Worm (Caenorhabditis elegans) whole organism, late embryonic: ENCODE data around the gene srw-21.

ENCODE experiments used
- C38D4.7 ChIP-seq: fragments of 200-800 bp; sonication (Bioruptor generic); optimal IDR thresholded peaks from 2 replicates; lab custom pipeline; 2018; ENCODE audit warnings: mild to moderate bottlenecking, missing genetic modification characterization, moderate library complexity, missing compliant biosample characterization
- F13H6.1 ChIP-seq: sonication (generic microtip); optimal IDR thresholded peaks from 2 replicates; lab custom pipeline; 2016; ENCODE audit warnings: missing genetic modification characterization, missing compliant biosample characterization
- K02D7.2 ChIP-seq: sonication (generic microtip); optimal IDR thresholded peaks from 2 replicates; lab custom pipeline; 2017; ENCODE audit warnings: mild to moderate bottlenecking, missing genetic modification characterization, missing compliant biosample characterization
- K09A11.1 ChIP-seq: sonication (generic microtip); optimal IDR thresholded peaks from 2 replicates; lab custom pipeline; 2017; ENCODE audit warnings: antibody characterized with exemption, mild to moderate bottlenecking, missing genetic modification characterization, missing compliant biosample characterization; ENCODE audit not compliant: insufficient read depth
- T23F11.4 ChIP-seq: fragments of 200-800 bp; sonication (Bioruptor generic); optimal IDR thresholded peaks from 2 replicates; lab custom pipeline; 2018; ENCODE audit warnings: mild to moderate bottlenecking, missing genetic modification characterization, missing compliant biosample characterization
- Y22D7AL.16 ChIP-seq: sonication (generic microtip); optimal IDR thresholded peaks from 2 replicates; lab custom pipeline; 2016; ENCODE audit warnings: missing genetic modification characterization, missing compliant biosample characterization
- ahr-1 ChIP-seq: sonication (generic microtip); optimal IDR thresholded peaks from 2 replicates; lab custom pipeline; 2016; ENCODE audit warnings: missing genetic modification characterization, missing compliant biosample characterization
- ama-1 ChIP-seq: fragments of 150-350 bp; optimal IDR thresholded peaks from 2 replicates; lab custom pipeline; 2014
- ceh-14 ChIP-seq: sonication (generic microtip); optimal IDR thresholded peaks from 2 replicates; lab custom pipeline; 2016; ENCODE audit warnings: missing genotype, missing genetic modification characterization, missing compliant biosample characterization
- ceh-2 ChIP-seq: sonication (generic microtip); optimal IDR thresholded peaks from 2 replicates; lab custom pipeline; 2016; ENCODE audit warnings: missing genotype, missing genetic modification characterization, missing compliant biosample characterization
- ceh-22 ChIP-seq: sonication (generic microtip); optimal IDR thresholded peaks from 2 replicates; lab custom pipeline; 2017; ENCODE audit warnings: missing biosample characterization, missing genetic modification characterization
- ceh-24 ChIP-seq: sonication (generic microtip); optimal IDR thresholded peaks from 2 replicates; lab custom pipeline; 2016; ENCODE audit warnings: mild to moderate bottlenecking, missing genetic modification characterization, missing compliant biosample characterization
- ceh-30 ChIP-seq: fragments of 150-350 bp; optimal IDR thresholded peaks from 2 replicates; lab custom pipeline; 2014; ENCODE audit warnings: missing biosample characterization, missing genetic modification characterization
- ceh-31 ChIP-seq: sonication (generic microtip); optimal IDR thresholded peaks from 2 replicates; lab custom pipeline; 2016; ENCODE audit warnings: missing genetic modification characterization, missing compliant biosample characterization
- ceh-34 ChIP-seq: sonication (generic microtip); optimal IDR thresholded peaks from 2 replicates; lab custom pipeline; 2016; ENCODE audit warnings: mild to moderate bottlenecking, missing genetic modification characterization, missing compliant biosample characterization
- ceh-45 ChIP-seq: fragments of 200-800 bp; sonication (Bioruptor generic); IDR thresholded peaks from 2 replicates; pipeline ENCODE4 v1.3.6; 2022; ENCODE audit warnings: missing genetic modification reagents, missing genetic modification characterization, missing compliant biosample characterization
- ceh-48 ChIP-seq: sonication (generic microtip); optimal IDR thresholded peaks from 2 replicates; lab custom pipeline; 2016; ENCODE audit warnings: missing genetic modification characterization, inconsistent platforms, missing compliant biosample characterization
- ceh-6 ChIP-seq: fragments of 200-800 bp; sonication (Bioruptor generic); optimal IDR thresholded peaks from 2 replicates; lab custom pipeline; 2018; ENCODE audit warnings: mild to moderate bottlenecking, missing genetic modification characterization, missing compliant biosample characterization
- ceh-9 ChIP-seq: sonication (generic microtip); optimal IDR thresholded peaks from 2 replicates; lab custom pipeline; 2016; ENCODE audit warnings: mild to moderate bottlenecking, missing genetic modification characterization, inconsistent platforms, missing compliant biosample characterization
- dmd-4 ChIP-seq: sonication (generic microtip); optimal IDR thresholded peaks from 2 replicates; lab custom pipeline; 2016; ENCODE audit warnings: borderline replicate concordance, missing genetic modification characterization, missing compliant biosample characterization
- elt-4 ChIP-seq: sonication (generic microtip); optimal IDR thresholded peaks from 2 replicates; lab custom pipeline; 2016; ENCODE audit warnings: missing genetic modification characterization, missing compliant biosample characterization
- eyg-1 ChIP-seq: sonication (generic microtip); optimal IDR thresholded peaks from 2 replicates; lab custom pipeline; 2016; ENCODE audit warnings: missing genotype, missing genetic modification characterization, missing compliant biosample characterization
- fkh-10 ChIP-seq: fragments of 150-350 bp; optimal IDR thresholded peaks from 2 replicates; lab custom pipeline; 2014; ENCODE audit warnings: missing biosample characterization, missing genetic modification reagents, missing genetic modification characterization
- fkh-6 ChIP-seq: sonication (generic microtip); optimal IDR thresholded peaks from 2 replicates; lab custom pipeline; 2016; ENCODE audit warnings: missing genetic modification characterization, missing compliant biosample characterization
- gmeb-2 ChIP-seq: sonication (generic microtip); optimal IDR thresholded peaks from 2 replicates; lab custom pipeline; 2016; ENCODE audit warnings: missing genetic modification characterization, inconsistent platforms, missing compliant biosample characterization
- hlh-15 ChIP-seq: sonication (generic microtip); optimal IDR thresholded peaks from 2 replicates; lab custom pipeline; 2016; ENCODE audit warnings: missing genetic modification characterization, missing compliant biosample characterization
- hlh-30 ChIP-seq: sonication (generic microtip); optimal IDR thresholded peaks from 2 replicates; lab custom pipeline; 2017; ENCODE audit warnings: antibody characterized with exemption, missing genetic modification characterization, missing compliant biosample characterization; ENCODE audit not compliant: insufficient read depth
- hlh-8 ChIP-seq: sonication (generic microtip); optimal IDR thresholded peaks from 2 replicates; lab custom pipeline; 2016; ENCODE audit warnings: missing genotype, missing genetic modification characterization, missing compliant biosample characterization
- lim-6 ChIP-seq: sonication (generic microtip); optimal IDR thresholded peaks from 2 replicates; lab custom pipeline; 2016; ENCODE audit warnings: missing genetic modification characterization, missing compliant biosample characterization
- madf-2 ChIP-seq: sonication (generic microtip); optimal IDR thresholded peaks from 2 replicates; lab custom pipeline; 2017; ENCODE audit warnings: missing genetic modification characterization, missing compliant biosample characterization
- nfya-1 ChIP-seq: sonication (generic microtip); optimal IDR thresholded peaks from 2 replicates; lab custom pipeline; 2017; ENCODE audit warnings: missing genetic modification characterization, mild to moderate bottlenecking, missing compliant biosample characterization, antibody characterized with exemption, moderate library complexity
- nhr-11 ChIP-seq: fragments of 150-350 bp; optimal IDR thresholded peaks from 2 replicates; lab custom pipeline; 2014; ENCODE audit warnings: missing biosample characterization, missing genetic modification characterization
- nhr-232 ChIP-seq: sonication (generic microtip); optimal IDR thresholded peaks from 2 replicates; lab custom pipeline; 2016; ENCODE audit warnings: missing genetic modification characterization, missing compliant biosample characterization
- odd-2 ChIP-seq: sonication (generic microtip); optimal IDR thresholded peaks from 2 replicates; lab custom pipeline; 2017; ENCODE audit warnings: antibody characterized with exemption, mild to moderate bottlenecking, missing genetic modification characterization, missing compliant biosample characterization
- pag-3 ChIP-seq: sonication (generic microtip); optimal IDR thresholded peaks from 2 replicates; lab custom pipeline; 2016; ENCODE audit warnings: missing compliant biosample characterization, missing genetic modification characterization, borderline replicate concordance
- pat-9 ChIP-seq: fragments of 200-800 bp; sonication (Bioruptor generic); optimal IDR thresholded peaks from 2 replicates; lab custom pipeline; 2018; ENCODE audit warnings: mild to moderate bottlenecking, missing genetic modification characterization, moderate library complexity, missing compliant biosample characterization
- pax-1 ChIP-seq: fragments of 150-350 bp; optimal IDR thresholded peaks from 2 replicates; lab custom pipeline; 2014; ENCODE audit warnings: missing biosample characterization, missing genetic modification characterization
- pha-4 ChIP-seq: fragments of 150-350 bp; optimal IDR thresholded peaks from 2 replicates; lab custom pipeline; 2018; ENCODE audit warnings: missing biosample characterization, missing genetic modification reagents, missing genetic modification characterization
- rnt-1 ChIP-seq: sonication (generic microtip); optimal IDR thresholded peaks from 2 replicates; lab custom pipeline; 2016; ENCODE audit warnings: missing genetic modification characterization, missing compliant biosample characterization
- sdc-2 ChIP-seq: sonication (generic microtip); optimal IDR thresholded peaks from 2 replicates; lab custom pipeline; 2016; ENCODE audit warnings: missing genotype, missing genetic modification characterization, missing compliant biosample characterization
- sox-2 ChIP-seq: fragments of 200-800 bp; sonication (Bioruptor generic); IDR thresholded peaks from 2 replicates; pipeline ENCODE4 v1.3.6; 2022; ENCODE audit warnings: missing genetic modification reagents, missing genetic modification characterization, missing compliant biosample characterization
- sox-4 ChIP-seq: sonication (generic microtip); optimal IDR thresholded peaks from 2 replicates; lab custom pipeline; 2017; ENCODE audit warnings: mild to moderate bottlenecking, missing genetic modification characterization, inconsistent platforms, missing compliant biosample characterization
- syd-9 ChIP-seq: sonication (generic microtip); optimal IDR thresholded peaks from 2 replicates; lab custom pipeline; 2016; ENCODE audit warnings: mild to moderate bottlenecking, missing genetic modification characterization, moderate library complexity, missing compliant biosample characterization
- tbx-7 ChIP-seq: sonication (generic microtip); optimal IDR thresholded peaks from 2 replicates; lab custom pipeline; 2016; ENCODE audit warnings: missing genotype, missing genetic modification characterization, missing compliant biosample characterization
- unc-3 ChIP-seq, 2 experiments: fragments of 200-800 bp in 1 of 2; sonication (Bioruptor generic) in 1 of 2; sonication (generic microtip) in 1 of 2; conservative IDR thresholded peaks in 1 of 2; optimal IDR thresholded peaks in 1 of 2; 2 replicates each; pipeline versions ENCODE4 v1.3.6 to Lab custom; 2016 to 2022; ENCODE audit warnings: missing compliant biosample characterization in 2 of 2, missing genetic modification characterization in 2 of 2, missing genetic modification reagents in 1 of 2
- unc-42 ChIP-seq: sonication (generic microtip); optimal IDR thresholded peaks from 2 replicates; lab custom pipeline; 2016; ENCODE audit warnings: missing genotype, missing genetic modification characterization, missing compliant biosample characterization
- unc-55 ChIP-seq: sonication (generic microtip); optimal IDR thresholded peaks from 2 replicates; lab custom pipeline; 2017; ENCODE audit warnings: missing biosample characterization, missing genetic modification reagents, missing genetic modification characterization
- unc-86 ChIP-seq: sonication (generic microtip); optimal IDR thresholded peaks from 2 replicates; lab custom pipeline; 2016; ENCODE audit warnings: missing genetic modification characterization, missing compliant biosample characterization

srw-21 gene

DNA sequence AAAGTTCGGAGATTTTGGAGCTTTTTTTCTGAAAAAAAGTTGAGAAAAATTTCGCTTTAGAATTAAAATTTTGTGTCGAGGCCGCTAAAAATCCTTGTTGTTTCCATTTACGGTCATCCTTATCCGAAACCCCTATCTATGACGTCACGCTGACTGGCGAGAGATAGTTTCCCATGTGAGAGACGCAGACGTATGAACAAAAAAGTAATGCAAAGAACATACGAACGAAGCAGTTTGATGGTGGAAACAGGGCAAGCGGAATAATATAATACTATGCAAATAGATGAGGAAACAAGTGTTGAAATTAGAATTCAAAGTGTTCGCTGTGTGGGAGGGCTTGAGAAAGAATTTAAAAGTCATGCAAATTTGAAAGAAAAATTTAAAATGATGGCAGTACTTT is 11.2 kb downstream of the srw-21 start:
- TF ChIP-seq fkh-10 (GFP tag; lab: Kevin White, UChicago) (no peak), unc-55 (GFP tag; lab: Kevin White, UChicago) (no peak), Y22D7AL.16 (no peak), sdc-2 (no peak)

DNA sequence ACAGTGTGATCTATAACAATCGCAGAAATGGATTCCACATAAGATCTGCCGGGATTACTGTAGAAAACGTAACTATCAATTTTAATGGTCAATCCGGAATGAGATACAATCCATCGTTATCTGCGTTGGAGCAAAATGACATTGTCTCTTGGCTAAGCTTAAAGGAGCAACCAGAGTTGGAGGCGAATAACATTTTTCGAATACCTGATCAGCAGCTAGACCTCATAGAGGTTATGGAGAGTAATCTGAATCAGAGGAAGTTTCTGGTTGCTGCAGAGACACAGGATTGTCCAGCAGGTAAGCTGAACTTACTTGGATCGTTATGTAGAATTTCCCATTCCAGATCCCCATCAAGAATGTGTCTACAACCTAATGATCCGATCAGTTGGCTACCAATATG is 15.7 kb downstream of the srw-21 start:
- TF ChIP-seq pat-9 (tag; lab: Kevin White, UChicago) (no peak), C38D4.7 (GFP tag; lab: Kevin White, UChicago) (no peak), ceh-2 (tag; lab: Kevin White, UChicago) (no peak), ceh-45 (no peak), syd-9 (no peak), sdc-2 (no peak)

DNA sequence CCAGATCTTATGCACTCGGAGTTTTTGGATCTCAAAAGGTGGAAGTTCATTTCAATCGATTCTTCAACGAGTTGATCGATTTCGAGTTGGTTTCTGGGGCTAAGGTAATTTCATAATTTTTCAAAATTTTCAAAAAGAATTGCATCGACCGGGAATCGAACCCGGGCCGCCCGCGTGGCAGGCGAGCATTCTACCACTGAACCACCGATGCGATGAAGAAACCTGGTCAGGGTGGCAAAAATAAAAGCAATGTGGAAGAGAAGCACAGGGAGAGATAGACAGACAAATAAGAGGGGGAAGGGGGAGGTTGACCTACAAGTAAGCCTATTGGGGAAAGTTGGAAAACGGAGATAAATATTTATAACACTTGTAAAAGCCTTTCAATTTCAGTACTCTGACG is 17.2 kb downstream of the srw-21 start:
- TF ChIP-seq ceh-22 (tag; lab: Kevin White, UChicago) (no peak), pat-9 (tag; lab: Kevin White, UChicago) (peak; percentile 56), odd-2 (tag; lab: Kevin White, UChicago) (no peak), hlh-15 (tag; lab: Kevin White, UChicago) (no peak), madf-2 (no peak), hlh-8 (tag; lab: Kevin White, UChicago) (no peak), nhr-232 (tag; lab: Kevin White, UChicago) (peak; percentile 42), nhr-11 (no peak), Y22D7AL.16 (no peak), fkh-10 (GFP tag; lab: Kevin White, UChicago) (no peak), T23F11.4 (GFP tag; lab: Kevin White, UChicago) (peak; percentile 26), fkh-6 (no peak), F13H6.1 (tag; lab: Kevin White, UChicago) (no peak), ahr-1 (tag; lab: Kevin White, UChicago) (no peak), sox-2 (GFP tag; lab: Robert Waterston, UW) (no peak), pag-3 (tag; lab: Kevin White, UChicago) (no peak), unc-42 (no peak), ceh-45 (peak; percentile 61; the same call in 1 of the 2 replicates), ceh-34 (tag; lab: Kevin White, UChicago) (peak; percentile 22), K02D7.2 (no peak), ceh-6 (GFP tag; lab: Kevin White, UChicago) (peak; percentile 11), K09A11.1 (tag; lab: Kevin White, UChicago) (no peak), syd-9 (no peak), sox-4 (tag; lab: Kevin White, UChicago) (peak; percentile 65), unc-3 (GFP tag; conservative IDR thresholded peaks at IDR 0.05; lab: Robert Waterston, UW) (no peak), unc-3 (tag; optimal IDR thresholded peaks at IDR 0.05; lab: Kevin White, UChicago) (no peak), eyg-1 (tag; lab: Kevin White, UChicago) (no peak), ceh-14 (tag; lab: Kevin White, UChicago) (peak; percentile 12), rnt-1 (tag; lab: Kevin White, UChicago) (no peak), pha-4 (tag; lab: Kevin White, UChicago) (no peak), lim-6 (tag; lab: Kevin White, UChicago) (no peak), C38D4.7 (GFP tag; lab: Kevin White, UChicago) (peak; percentile 64), ceh-9 (tag; lab: Kevin White, UChicago) (no peak), ceh-24 (tag; lab: Kevin White, UChicago) (no peak), ama-1 (lab: Kevin White, UChicago) (no peak), nfya-1 (tag; lab: Kevin White, UChicago) (peak; percentile 38), tbx-7 (no peak), pax-1 (tag; lab: Kevin White, UChicago) (no peak), dmd-4 (no peak), ceh-30 (tag; lab: Kevin White, UChicago) (no peak), unc-86 (tag; lab: Kevin White, UChicago) (no peak), ceh-2 (tag; lab: Kevin White, UChicago) (peak; percentile 39), ceh-31 (tag; lab: Kevin White, UChicago) (peak; percentile 2), hlh-30 (tag; lab: Kevin White, UChicago) (no peak), ceh-48 (tag; lab: Kevin White, UChicago) (peak; percentile 27), gmeb-2 (peak; percentile 41), elt-4 (tag; lab: Kevin White, UChicago) (no peak)
